Worm (Caenorhabditis elegans) whole organism, L4/young adult: ENCODE measurements around the gene cdh-3.

ENCODE experiments used
- W03F9.2 ChIP-seq: fragments of 150-350 bp; optimal IDR thresholded peaks from 2 replicates; lab custom pipeline; 2014; ENCODE audit warnings: missing biosample characterization, missing genetic modification characterization
- dao-5 ChIP-seq: sonication (generic microtip); optimal IDR thresholded peaks from 2 replicates; lab custom pipeline; 2016; ENCODE audit warnings: missing genotype, missing genetic modification characterization, moderate library complexity, missing compliant biosample characterization

DNA sequence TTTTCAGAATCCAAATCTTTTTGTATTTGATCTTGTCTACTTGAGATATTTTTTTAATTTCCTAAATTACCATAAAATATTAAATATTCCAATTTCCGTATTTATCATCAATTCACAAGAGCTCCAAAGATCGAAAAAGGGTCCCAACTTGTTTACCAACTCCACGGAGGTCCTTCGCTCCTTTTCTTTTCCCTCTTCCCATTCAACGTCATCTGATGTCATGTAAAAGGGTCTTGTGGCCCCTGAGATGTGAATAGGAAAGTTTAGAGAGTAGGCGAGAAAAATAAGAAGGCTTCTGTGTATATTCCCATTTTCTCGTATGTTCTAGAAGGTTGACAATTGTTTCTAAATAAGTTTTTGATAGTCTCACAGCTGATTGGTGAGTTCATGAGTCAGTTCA is 31.2 kb downstream of the cdh-3 start:
- TF ChIP-seq W03F9.2 (tag; lab: Kevin White, UChicago) (no peak), dao-5 (no peak)
